Worm (Caenorhabditis elegans) whole organism, midembryonic: Measurements from ENCODE around the gene ZK673.2.

Source experiments
- T22C8.4 ChIP-seq: fragments of 200-800 bp; sonication (Bioruptor generic); IDR thresholded peaks from 2 replicates; pipeline ENCODE4 v1.3.6; 2022; ENCODE audit warnings: missing genetic modification characterization, missing compliant biosample characterization
- cog-1 ChIP-seq: sonication (generic microtip); optimal IDR thresholded peaks from 2 replicates; lab custom pipeline; 2016; ENCODE audit warnings: missing genetic modification characterization, missing compliant biosample characterization
- flt-1 ChIP-seq: fragments of 200-800 bp; sonication (Bioruptor generic); IDR thresholded peaks from 2 replicates; pipeline ENCODE4 v1.3.6; 2022; ENCODE audit warnings: missing genetic modification characterization, missing compliant biosample characterization
- klf-2 ChIP-seq: fragments of 200-800 bp; sonication (Bioruptor generic); conservative IDR thresholded peaks from 2 replicates; pipeline ENCODE4 v1.3.6; 2022; ENCODE audit warnings: missing genetic modification reagents, missing genetic modification characterization, missing compliant biosample characterization
- med-1 ChIP-seq: sonication (generic microtip); optimal IDR thresholded peaks from 2 replicates; lab custom pipeline; 2017; ENCODE audit warnings: missing genetic modification characterization, mild to moderate bottlenecking, missing compliant biosample characterization, antibody characterized with exemption, missing genetic modification reagents; ENCODE audit not compliant: insufficient read depth
- ref-1 ChIP-seq: fragments of 200-800 bp; sonication (Bioruptor generic); conservative IDR thresholded peaks from 2 replicates; pipeline ENCODE4 v1.3.6; 2022; ENCODE audit warnings: missing genetic modification reagents, missing genetic modification characterization, missing compliant biosample characterization
- tab-1 ChIP-seq: fragments of 200-800 bp; sonication (Bioruptor generic); IDR thresholded peaks from 2 replicates; pipeline ENCODE4 v1.3.6; 2022; ENCODE audit warnings: missing genetic modification characterization, missing compliant biosample characterization

ce11 chrII:10470159-10470558 lies 22.1 kb downstream of the ZK673.2 start, which contains the start of gene clec-143:
- no peak for TF ChIP-seq ref-1 (GFP tag; lab: Robert Waterston, UW)
- no peak for TF ChIP-seq cog-1 (tag; lab: Kevin White, UChicago)
- no peak for TF ChIP-seq T22C8.4 (GFP tag; lab: Robert Waterston, UW)
- TF ChIP-seq tab-1 (GFP tag; lab: Robert Waterston, UW) = no peak
- TF ChIP-seq flt-1 (GFP tag; lab: Robert Waterston, UW) = no peak
- TF ChIP-seq klf-2 (GFP tag; lab: Robert Waterston, UW) = no peak
- TF ChIP-seq med-1 (GFP tag; lab: Kevin White, UChicago) = no peak
